Worm (Caenorhabditis elegans): ENCODE measurements around the gene spe-43.

The spe-43 gene

ce11 chrIV:13110876-13111275 is 31.3 kb downstream of the spe-43 start:
- TF ChIP-seq ceh-19 (GFP tag; optimal IDR thresholded peaks at IDR 0.05) (no peak), unc-42 (tag; optimal IDR thresholded peaks at IDR 0.05) (no peak), pha-2 (tag; optimal IDR thresholded peaks at IDR 0.05) (no peak), dmd-4 (tag; optimal IDR thresholded peaks at IDR 0.05; ENCODE audit: borderline replicate concordance) (no peak), ceh-48 (tag; optimal IDR thresholded peaks at IDR 0.05) (no peak), hlh-15 (tag; optimal IDR thresholded peaks at IDR 0.05) (no peak), K09A11.1 (tag; optimal IDR thresholded peaks at IDR 0.05; ENCODE audit: insufficient read depth) (no peak), odd-2 (tag; optimal IDR thresholded peaks at IDR 0.05) (no peak), ceh-6 (GFP tag; optimal IDR thresholded peaks at IDR 0.05) (no peak), dve-1 (tag; optimal IDR thresholded peaks at IDR 0.05) (no peak), ama-1 (optimal IDR thresholded peaks at IDR 0.05) (no peak), sox-2 (GFP tag; IDR thresholded peaks at IDR 0.05) (no peak), che-1 (tag; optimal IDR thresholded peaks at IDR 0.05) (no peak), F13H6.1 (tag; optimal IDR thresholded peaks at IDR 0.05) (no peak), nhr-232 (tag; optimal IDR thresholded peaks at IDR 0.05) (no peak), fkh-6 (tag; optimal IDR thresholded peaks at IDR 0.05) (no peak), sox-4 (tag; optimal IDR thresholded peaks at IDR 0.05) (no peak), C38D4.7 (GFP tag; optimal IDR thresholded peaks at IDR 0.05) (no peak), pag-3 (tag; optimal IDR thresholded peaks at IDR 0.05; ENCODE audit: borderline replicate concordance) (no peak)

ce11 chrIV:13109751-13110150 is 32.4 kb downstream of the spe-43 start, which contains the start of gene best-1:
TSS of gene best-1 (minus strand) at chrIV:13109779.
- TF ChIP-seq ahr-1 (tag; optimal IDR thresholded peaks at IDR 0.05) (no peak), Y22D7AL.16 (tag; optimal IDR thresholded peaks at IDR 0.05) (no peak), pag-3 (tag; optimal IDR thresholded peaks at IDR 0.05; ENCODE audit: borderline replicate concordance) (no peak), mec-3 (tag; optimal IDR thresholded peaks at IDR 0.05; ENCODE audit: borderline replicate concordance) (no peak), lim-6 (tag; optimal IDR thresholded peaks at IDR 0.05) (no peak), ceh-18 (tag; optimal IDR thresholded peaks at IDR 0.05) (no peak), hlh-6 (tag; optimal IDR thresholded peaks at IDR 0.05) (no peak), unc-3 (GFP tag; conservative IDR thresholded peaks at IDR 0.05) (no peak), unc-3 (tag; optimal IDR thresholded peaks at IDR 0.05) (no peak), pat-9 (tag; optimal IDR thresholded peaks at IDR 0.05) (no peak), odd-2 (tag; optimal IDR thresholded peaks at IDR 0.05) (no peak), ama-1 (optimal IDR thresholded peaks at IDR 0.05) (no peak), ets-4 (tag; optimal IDR thresholded peaks at IDR 0.05) (no peak)

- no peak for TF ChIP-seq fax-1 (tag; optimal IDR thresholded peaks at IDR 0.05)
- TF ChIP-seq hlh-8 (tag; optimal IDR thresholded peaks at IDR 0.05): no peak
- TF ChIP-seq odd-2 (tag; optimal IDR thresholded peaks at IDR 0.05): no peak
- TF ChIP-seq fkh-6 (tag; optimal IDR thresholded peaks at IDR 0.05): no peak
- TF ChIP-seq dmd-4 (tag; optimal IDR thresholded peaks at IDR 0.05; ENCODE audit: borderline replicate concordance): no peak
- no peak for TF ChIP-seq pax-1 (tag; optimal IDR thresholded peaks at IDR 0.05)
- TF ChIP-seq sdc-2 (tag; optimal IDR thresholded peaks at IDR 0.05): no peak
- no peak for TF ChIP-seq lin-11 (tag; optimal IDR thresholded peaks at IDR 0.05)
- TF ChIP-seq ets-4 (tag; optimal IDR thresholded peaks at IDR 0.05): no peak
- no peak for TF ChIP-seq pha-2 (tag; optimal IDR thresholded peaks at IDR 0.05)
- no peak for TF ChIP-seq pag-3 (tag; optimal IDR thresholded peaks at IDR 0.05; ENCODE audit: borderline replicate concordance)
- TF ChIP-seq nfya-1 (tag; optimal IDR thresholded peaks at IDR 0.05): no peak
- no peak for TF ChIP-seq elt-4 (tag; optimal IDR thresholded peaks at IDR 0.05)
- no peak for TF ChIP-seq pat-9 (tag; optimal IDR thresholded peaks at IDR 0.05)
- TF ChIP-seq ceh-22 (tag; optimal IDR thresholded peaks at IDR 0.05): no peak
- TF ChIP-seq K02D7.2 (tag; optimal IDR thresholded peaks at IDR 0.05): no peak
- TF ChIP-seq elt-2 (tag; optimal IDR thresholded peaks at IDR 0.05): no peak
Measured at ce11 chrIV:13108430-13108829, 33.7 kb downstream of the spe-43 start.
